Fruit fly (Drosophila melanogaster) Kc167 (cell line): Measurements from ENCODE around the gene Sras.

Source experiments
- Myc ChIP-seq: fragments of >200 bp; optimal IDR thresholded peaks from 2 replicates; lab custom pipeline; 2017; ENCODE audit warnings: missing external identifiers
- Sin3A ChIP-seq: fragments of >200 bp; optimal IDR thresholded peaks from 2 replicates; lab custom pipeline; 2018; ENCODE audit warnings: missing external identifiers
- insv ChIP-seq: fragments of >200 bp; optimal IDR thresholded peaks from 3 replicates; lab custom pipeline; 2018; ENCODE audit warnings: missing external identifiers
- psq ChIP-seq: fragments of >200 bp; optimal IDR thresholded peaks from 2 replicates; lab custom pipeline; 2017; ENCODE audit warnings: missing external identifiers

- TF ChIP-seq Sin3A (no peak), insv (no peak), psq (lab: Kevin White, UChicago) (no peak), Myc (no peak)
Measured at dm6 chr3L:5540637-5541241, 22.8 kb upstream of the Sras start.
